Worm (Caenorhabditis elegans): Measurements from ENCODE around the gene F14D2.14.

F14D2.14 gene

ce11 chrII:3347940-3348610 is at the start of gene F14D2.14, which contains the start of gene bath-29:
F14D2.14 (minus strand) TSS chrII:3347990.
bath-29 (plus strand) TSS chrII:3348560.
- TF ChIP-seq dao-5 (tag; optimal IDR thresholded peaks at IDR 0.05) = no peak
- no peak for TF ChIP-seq him-1 (tag; optimal IDR thresholded peaks at IDR 0.05)
- no peak for TF ChIP-seq W03F9.2 (tag; optimal IDR thresholded peaks at IDR 0.05)

ce11 chrII:3395484-3395883 is 47.7 kb upstream of the F14D2.14 start, which contains the start of gene nep-20:
nep-20 (minus strand) TSS chrII:3395584.
- no peak for TF ChIP-seq W03F9.2 (tag; optimal IDR thresholded peaks at IDR 0.05)
- no peak for TF ChIP-seq dao-5 (tag; optimal IDR thresholded peaks at IDR 0.05)
- no peak for TF ChIP-seq him-1 (tag; optimal IDR thresholded peaks at IDR 0.05)

ce11 chrII:3387503-3387902 is 39.7 kb upstream of the F14D2.14 start, which contains the start of gene T06D4.6:
T06D4.6 (minus strand) TSS chrII:3387603.
- TF ChIP-seq W03F9.2 (tag; optimal IDR thresholded peaks at IDR 0.05) = no peak
- no peak for TF ChIP-seq him-1 (tag; optimal IDR thresholded peaks at IDR 0.05)
- no peak for TF ChIP-seq dao-5 (tag; optimal IDR thresholded peaks at IDR 0.05)

- TF ChIP-seq W03F9.2 (tag; optimal IDR thresholded peaks at IDR 0.05) = no peak
- TF ChIP-seq dao-5 (tag; optimal IDR thresholded peaks at IDR 0.05) = no peak
- no peak for TF ChIP-seq him-1 (tag; optimal IDR thresholded peaks at IDR 0.05)
These were observed 37.9 kb upstream of the F14D2.14 start, which contains the start of gene T06D4.2 for ce11 chrII:3385736-3386135. T06D4.2 (minus strand) TSS chrII:3385905.

ce11 chrII:3383116-3383515 is 35.3 kb upstream of the F14D2.14 start:
- TF ChIP-seq him-1 (tag; optimal IDR thresholded peaks at IDR 0.05) (no peak), W03F9.2 (tag; optimal IDR thresholded peaks at IDR 0.05) (no peak), dao-5 (tag; optimal IDR thresholded peaks at IDR 0.05) (no peak)

- TF ChIP-seq W03F9.2 (tag; optimal IDR thresholded peaks at IDR 0.05) (no peak), dao-5 (tag; optimal IDR thresholded peaks at IDR 0.05) (no peak), him-1 (tag; optimal IDR thresholded peaks at IDR 0.05) (no peak)
These were observed 33.7 kb upstream of the F14D2.14 start, which contains the start of gene T06D4.1 for ce11 chrII:3381510-3381909. T06D4.1 (plus strand) TSS chrII:3381830.

- TF ChIP-seq him-1 (tag; optimal IDR thresholded peaks at IDR 0.05) (no peak), dao-5 (tag; optimal IDR thresholded peaks at IDR 0.05) (no peak), W03F9.2 (tag; optimal IDR thresholded peaks at IDR 0.05) (no peak)
These were observed 30.5 kb upstream of the F14D2.14 start, which contains the start of gene Y49F6C.2 for ce11 chrII:3378275-3378674. Y49F6C.2 (plus strand) TSS chrII:3378575.

ce11 chrII:3376789-3377188 is 29.0 kb upstream of the F14D2.14 start, which contains the start of gene bath-9:
bath-9 (plus strand) TSS chrII:3377089.
- TF ChIP-seq him-1 (tag; optimal IDR thresholded peaks at IDR 0.05) (no peak), dao-5 (tag; optimal IDR thresholded peaks at IDR 0.05) (no peak), W03F9.2 (tag; optimal IDR thresholded peaks at IDR 0.05) (no peak)

- no peak for TF ChIP-seq W03F9.2 (tag; optimal IDR thresholded peaks at IDR 0.05)
- no peak for TF ChIP-seq him-1 (tag; optimal IDR thresholded peaks at IDR 0.05)
- TF ChIP-seq dao-5 (tag; optimal IDR thresholded peaks at IDR 0.05) = no peak
These were observed 27.5 kb upstream of the F14D2.14 start for ce11 chrII:3375302-3375701.

ce11 chrII:3374779-3375178 is 27.0 kb upstream of the F14D2.14 start, which contains the start of gene bath-10:
bath-10 (plus strand) TSS chrII:3375079.
- TF ChIP-seq W03F9.2 (tag; optimal IDR thresholded peaks at IDR 0.05) (no peak), dao-5 (tag; optimal IDR thresholded peaks at IDR 0.05) (no peak), him-1 (tag; optimal IDR thresholded peaks at IDR 0.05) (no peak)

ce11 chrII:3373875-3374274 is 26.1 kb upstream of the F14D2.14 start:
- TF ChIP-seq W03F9.2 (tag; optimal IDR thresholded peaks at IDR 0.05) (no peak), dao-5 (tag; optimal IDR thresholded peaks at IDR 0.05) (no peak), him-1 (tag; optimal IDR thresholded peaks at IDR 0.05) (no peak)

- no peak for TF ChIP-seq him-1 (tag; optimal IDR thresholded peaks at IDR 0.05)
- TF ChIP-seq dao-5 (tag; optimal IDR thresholded peaks at IDR 0.05) = no peak
- no peak for TF ChIP-seq W03F9.2 (tag; optimal IDR thresholded peaks at IDR 0.05)
These were observed 23.2 kb upstream of the F14D2.14 start, which contains the start of gene bath-23 for ce11 chrII:3371010-3371409. bath-23 (plus strand) TSS chrII:3371310.

ce11 chrII:3370061-3370460 is 22.3 kb upstream of the F14D2.14 start, which contains the start of gene Y49F6C.8:
Y49F6C.8 (minus strand) TSS chrII:3370111.
- TF ChIP-seq W03F9.2 (tag; optimal IDR thresholded peaks at IDR 0.05) (no peak), dao-5 (tag; optimal IDR thresholded peaks at IDR 0.05) (no peak), him-1 (tag; optimal IDR thresholded peaks at IDR 0.05) (no peak)

ce11 chrII:3368097-3368496 is 20.3 kb upstream of the F14D2.14 start, which contains the start of gene Y49F6C.7:
Y49F6C.7 (minus strand) TSS chrII:3368197.
- TF ChIP-seq W03F9.2 (tag; optimal IDR thresholded peaks at IDR 0.05) (no peak), him-1 (tag; optimal IDR thresholded peaks at IDR 0.05) (no peak), dao-5 (tag; optimal IDR thresholded peaks at IDR 0.05) (no peak)

All from whole organism, L4/young adult.